Fruit fly (Drosophila melanogaster): ENCODE results near the gene CG9135.

The CG9135 gene

dm6 chr2L:6019352-6020131, 31.1 kb upstream of the CG9135 start, which contains the start of gene H2.0 (continued):
- no peak for TF ChIP-seq D (optimal IDR thresholded peaks at IDR 0.05)
- peak; percentile 46 for TF ChIP-seq D (GFP tag; optimal IDR thresholded peaks at IDR 0.05)
- TF ChIP-seq CG9932 (GFP tag; IDR thresholded peaks at IDR 0.05): no peak
- no peak for TF ChIP-seq CG10366 (GFP tag; IDR thresholded peaks at IDR 0.05)
- peak; percentile 52 for TF ChIP-seq abd-A (tag; optimal IDR thresholded peaks at IDR 0.05)
- TF ChIP-seq pum (GFP tag; optimal IDR thresholded peaks at IDR 0.05): no peak
- TF ChIP-seq CG17385 (GFP tag; optimal IDR thresholded peaks at IDR 0.05): peak; percentile 8
- peak; percentile 79 for TF ChIP-seq Deaf1 (tag; optimal IDR thresholded peaks at IDR 0.05)
- peak; percentile 58 for TF ChIP-seq tio (GFP tag; optimal IDR thresholded peaks at IDR 0.05)
- TF ChIP-seq CG15479 (GFP tag; optimal IDR thresholded peaks at IDR 0.05): no peak
- TF ChIP-seq dan (GFP tag; IDR thresholded peaks at IDR 0.05): no peak
- peak; percentile 50 for TF ChIP-seq Vsx1 (GFP tag; optimal IDR thresholded peaks at IDR 0.05)
- TF ChIP-seq CG33557 (GFP tag; optimal IDR thresholded peaks at IDR 0.05): peak; percentile 31
- no peak for TF ChIP-seq CG9797 (GFP tag; optimal IDR thresholded peaks at IDR 0.05)
- no peak for TF ChIP-seq CG2116 (GFP tag; optimal IDR thresholded peaks at IDR 0.05)
- TF ChIP-seq CG5245 (GFP tag; optimal IDR thresholded peaks at IDR 0.05): no peak
- no peak for TF ChIP-seq CG14860 (GFP tag; IDR thresholded peaks at IDR 0.05; ENCODE audit: partially characterized antibody)
- peak; percentile 8 for TF ChIP-seq CG2202 (tag; optimal IDR thresholded peaks at IDR 0.05)
- no peak for TF ChIP-seq Sin3A (optimal IDR thresholded peaks at IDR 0.05)
- TF ChIP-seq trh (GFP tag; optimal IDR thresholded peaks at IDR 0.05): no peak
- no peak for TF ChIP-seq eve (GFP tag; optimal IDR thresholded peaks at IDR 0.05)
- peak; percentile 31; the same call in 1 of the 2 replicates for TF ChIP-seq CG6689 (GFP tag; IDR thresholded peaks at IDR 0.05)
- TF ChIP-seq CG5180 (GFP tag; optimal IDR thresholded peaks at IDR 0.05): no peak
- peak; percentile 21 for TF ChIP-seq ATbp (GFP tag; optimal IDR thresholded peaks at IDR 0.05)
- TF ChIP-seq Mrtf (GFP tag; IDR thresholded peaks at IDR 0.05): no peak
- no peak for TF ChIP-seq CG9437 (GFP tag; optimal IDR thresholded peaks at IDR 0.05)
- peak; percentile 34 for TF ChIP-seq CG7556 (GFP tag; optimal IDR thresholded peaks at IDR 0.05)
- no peak for TF ChIP-seq CG3995 (GFP tag; optimal IDR thresholded peaks at IDR 0.05)
- no peak for TF ChIP-seq tna (GFP tag; IDR thresholded peaks at IDR 0.05; ENCODE audit: partially characterized antibody)
- no peak for TF ChIP-seq H15 (GFP tag; IDR thresholded peaks at IDR 0.05)
- TF ChIP-seq CG10654 (GFP tag; optimal IDR thresholded peaks at IDR 0.05): no peak
- TF ChIP-seq da (GFP tag; optimal IDR thresholded peaks at IDR 0.05): no peak
- TF ChIP-seq Nf-YB (GFP tag; optimal IDR thresholded peaks at IDR 0.05): peak; percentile 97
- TF ChIP-seq Side (GFP tag; optimal IDR thresholded peaks at IDR 0.05): no peak
- TF ChIP-seq Sry-δ (GFP tag; optimal IDR thresholded peaks at IDR 0.05): no peak
- TF ChIP-seq Oaz (GFP tag; IDR thresholded peaks at IDR 0.05): no peak
- no peak for TF ChIP-seq ind (GFP tag; optimal IDR thresholded peaks at IDR 0.05)
- TF ChIP-seq ems (GFP tag; optimal IDR thresholded peaks at IDR 0.05): no peak
- TF ChIP-seq CG17568 (GFP tag; optimal IDR thresholded peaks at IDR 0.05): no peak
- peak; percentile 81 for TF ChIP-seq sens (GFP tag)
- TF ChIP-seq ap (GFP tag; IDR thresholded peaks at IDR 0.05): no peak
- peak; percentile 50 for TF ChIP-seq CG1832 (GFP tag; optimal IDR thresholded peaks at IDR 0.05)
- TF ChIP-seq croc (GFP tag; conservative IDR thresholded peaks at IDR 0.05): no peak; the same call in 2 of the 3 replicates
- TF ChIP-seq CG10274 (GFP tag; optimal IDR thresholded peaks at IDR 0.05): no peak
- no peak for TF ChIP-seq exex (tag; optimal IDR thresholded peaks at IDR 0.05)
- peak; percentile 6 for TF ChIP-seq oc (tag; optimal IDR thresholded peaks at IDR 0.05)
- TF ChIP-seq CG42726 (GFP tag; IDR thresholded peaks at IDR 0.05; ENCODE audit: partially characterized antibody): no peak
- no peak for TF ChIP-seq gcm2 (GFP tag; optimal IDR thresholded peaks at IDR 0.05)
- no peak for TF ChIP-seq CG34376 (GFP tag; optimal IDR thresholded peaks at IDR 0.05)
- TF ChIP-seq odd (GFP tag; optimal IDR thresholded peaks at IDR 0.05): no peak
- TF ChIP-seq HmgD (GFP tag; optimal IDR thresholded peaks at IDR 0.05): no peak
